Fruit fly (Drosophila melanogaster): Measurements from ENCODE around the gene dpy.

Gene dpy

DNA sequence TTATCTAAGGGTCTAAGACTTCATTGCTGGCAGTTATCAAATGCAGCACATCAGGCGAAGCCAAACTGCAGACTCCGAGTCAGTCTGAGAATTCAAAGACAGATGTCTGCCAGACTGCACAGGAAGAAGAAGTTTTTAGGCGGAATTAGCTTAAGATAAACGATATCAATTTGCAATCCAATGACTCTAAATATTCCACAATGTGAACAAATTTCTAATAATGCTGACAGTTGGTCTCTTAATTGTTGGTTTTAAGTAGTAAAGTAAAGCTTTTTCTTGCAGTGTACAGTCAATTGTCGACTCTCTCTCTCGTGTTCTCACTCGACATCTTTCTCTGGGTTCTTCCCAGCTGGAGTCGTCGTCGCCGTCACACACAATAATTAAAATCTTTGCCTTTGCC is 34.7 kb upstream of the dpy start (continued):
- TF ChIP-seq Hr39 (GFP tag; optimal IDR thresholded peaks at IDR 0.05), result peak; percentile 70
- peak; percentile 26 for TF ChIP-seq Lpt (GFP tag; optimal IDR thresholded peaks at IDR 0.05)
- peak; percentile 55 for TF ChIP-seq CG15336 (GFP tag; IDR thresholded peaks at IDR 0.05)
- peak; percentile 37 for TF ChIP-seq Sox102F (GFP tag; optimal IDR thresholded peaks at IDR 0.05)
- TF ChIP-seq achi (GFP tag; optimal IDR thresholded peaks at IDR 0.05), result peak; percentile 55
- peak; percentile 54 for TF ChIP-seq OdsH (GFP tag; optimal IDR thresholded peaks at IDR 0.05)
- peak; percentile 44 for TF ChIP-seq CG4318 (GFP tag; optimal IDR thresholded peaks at IDR 0.05)
- peak; percentile 51 for TF ChIP-seq cyc (GFP tag; optimal IDR thresholded peaks at IDR 0.05)
- no peak for TF ChIP-seq CG34406 (GFP tag; optimal IDR thresholded peaks at IDR 0.05)
- no peak for TF ChIP-seq CG11902 (GFP tag; optimal IDR thresholded peaks at IDR 0.05)
- TF ChIP-seq CG11294 (GFP tag; IDR thresholded peaks at IDR 0.05), result no peak
- peak; percentile 48; the same call in 1 of the 3 replicates for TF ChIP-seq eg (GFP tag; IDR thresholded peaks at IDR 0.05)
- TF ChIP-seq Ets96B (tag; optimal IDR thresholded peaks at IDR 0.05), result no peak
- peak; percentile 64 for TF ChIP-seq CG32006 (GFP tag; optimal IDR thresholded peaks at IDR 0.05)
- peak; percentile 18 for TF ChIP-seq net (GFP tag; optimal IDR thresholded peaks at IDR 0.05)
- peak; percentile 34 for TF ChIP-seq CG6792 (GFP tag; optimal IDR thresholded peaks at IDR 0.05)
- peak; percentile 50 for TF ChIP-seq CG6276 (GFP tag; optimal IDR thresholded peaks at IDR 0.05)
- TF ChIP-seq CG3032 (tag; optimal IDR thresholded peaks at IDR 0.05), result no peak
- no peak for TF ChIP-seq CG8632 (GFP tag; optimal IDR thresholded peaks at IDR 0.05)
- no peak for TF ChIP-seq CG6808 (GFP tag; optimal IDR thresholded peaks at IDR 0.05)
- TF ChIP-seq CG1621 (tag; optimal IDR thresholded peaks at IDR 0.05), result no peak
- TF ChIP-seq svp (GFP tag), result peak; percentile 71
- peak; percentile 49 for TF ChIP-seq CG31627 (GFP tag; optimal IDR thresholded peaks at IDR 0.05)
- peak; percentile 62 for TF ChIP-seq CG3919 (GFP tag; optimal IDR thresholded peaks at IDR 0.05)
- peak; percentile 39 for TF ChIP-seq Smox (GFP tag; optimal IDR thresholded peaks at IDR 0.05)
- TF ChIP-seq dsx (GFP tag; optimal IDR thresholded peaks at IDR 0.05; ENCODE audit: poor library complexity, severe bottlenecking), result no peak
- TF ChIP-seq esn (GFP tag; optimal IDR thresholded peaks at IDR 0.05), result peak; percentile 61
- no peak for TF ChIP-seq fd85E (GFP tag; optimal IDR thresholded peaks at IDR 0.05)
- TF ChIP-seq spab (GFP tag; optimal IDR thresholded peaks at IDR 0.05), result no peak
- no peak for TF ChIP-seq fkh (GFP tag; optimal IDR thresholded peaks at IDR 0.05)
- TF ChIP-seq CG10631 (GFP tag; optimal IDR thresholded peaks at IDR 0.05), result peak; percentile 64

- no peak for TF ChIP-seq Ets21C (GFP tag; optimal IDR thresholded peaks at IDR 0.05)
- no peak for TF ChIP-seq Hr4 (GFP tag; optimal IDR thresholded peaks at IDR 0.05)
Observed at dm6 chr2L:4646751-4647150, 32.7 kb upstream of the dpy start, which contains the start of gene CG43798. TSS of gene CG43798 (plus strand) at chr2L:4647051.

- TF ChIP-seq CG11762 (GFP tag; optimal IDR thresholded peaks at IDR 0.05; ENCODE audit: insufficient read depth) (no peak), CG6163 (GFP tag; IDR thresholded peaks at IDR 0.05) (no peak), Lpt (GFP tag; optimal IDR thresholded peaks at IDR 0.05) (no peak), CG3032 (tag; optimal IDR thresholded peaks at IDR 0.05) (no peak)
Observed at dm6 chr2L:4642672-4643071, 28.6 kb upstream of the dpy start, which contains the start of gene CG15635. TSS of gene CG15635 (plus strand) at chr2L:4642972.

DNA sequence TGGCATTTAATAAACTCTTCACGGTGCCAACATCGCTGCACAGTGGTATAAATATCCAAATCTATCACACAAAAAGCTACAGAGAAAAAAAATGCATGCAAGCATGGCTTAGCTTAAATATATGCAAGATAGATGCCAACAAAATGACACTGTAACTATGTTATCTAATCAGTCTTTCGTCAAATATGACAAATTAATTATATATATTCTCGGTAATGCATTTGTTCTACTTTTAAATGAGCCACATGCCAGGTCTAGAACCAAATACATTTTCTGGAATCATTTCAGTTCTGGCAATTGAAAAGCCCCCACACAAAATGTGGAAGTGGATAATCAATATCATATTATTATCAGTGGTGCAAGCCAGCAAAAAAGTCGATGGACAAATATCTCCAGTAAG is 26.9 kb upstream of the dpy start, which contains the start of gene BG642163:
BG642163 (plus strand) TSS at position 301 of the 400 bp plus-strand sequence.
- TF ChIP-seq Hr4 (GFP tag; optimal IDR thresholded peaks at IDR 0.05) (no peak), Eip78C (GFP tag) (peak; percentile 28), svp (GFP tag) (peak; percentile 22)

DNA sequence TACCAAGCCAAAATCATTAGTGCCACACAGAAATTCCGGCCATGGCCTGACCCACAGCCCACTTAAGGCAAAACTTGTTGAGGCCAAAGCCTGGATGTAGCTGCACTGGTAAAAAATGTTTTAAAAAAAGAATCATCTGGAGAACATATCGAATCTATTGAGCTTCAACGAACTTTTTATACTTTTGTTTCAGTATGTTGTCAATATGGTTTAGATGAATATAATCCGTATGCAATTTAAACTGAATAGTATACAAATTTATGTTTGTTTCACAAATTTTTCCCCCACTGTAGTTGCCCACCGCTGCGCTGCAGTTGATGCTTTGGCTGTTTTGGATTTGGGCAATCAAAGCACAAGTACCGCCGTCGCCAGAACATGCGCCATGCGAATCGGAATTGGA is 21.3 kb upstream of the dpy start:
- TF ChIP-seq Blimp-1 (GFP tag; optimal IDR thresholded peaks at IDR 0.05) (no peak), CG34406 (GFP tag; optimal IDR thresholded peaks at IDR 0.05) (no peak), CG32006 (GFP tag; optimal IDR thresholded peaks at IDR 0.05) (peak; percentile 64), CG15336 (GFP tag; IDR thresholded peaks at IDR 0.05) (peak; percentile 42; the same call in 1 of the 2 replicates), cyc (GFP tag; optimal IDR thresholded peaks at IDR 0.05) (peak; percentile 10), CG6276 (GFP tag; optimal IDR thresholded peaks at IDR 0.05) (peak; percentile 19), Smox (GFP tag; optimal IDR thresholded peaks at IDR 0.05) (peak; percentile 3), CG6808 (GFP tag; optimal IDR thresholded peaks at IDR 0.05) (no peak), CG8119 (GFP tag; IDR thresholded peaks at IDR 0.05) (peak; percentile 68; the same call in 2 of the 3 replicates), CG10631 (GFP tag; optimal IDR thresholded peaks at IDR 0.05) (peak; percentile 41), Eip75B (GFP tag; optimal IDR thresholded peaks at IDR 0.05) (no peak), Eip78C (GFP tag) (peak; percentile 11), CG6163 (GFP tag; IDR thresholded peaks at IDR 0.05) (peak; percentile 57; the same call in 2 of the 3 replicates), achi (GFP tag; optimal IDR thresholded peaks at IDR 0.05) (peak; percentile 29), CG3919 (GFP tag; optimal IDR thresholded peaks at IDR 0.05) (peak; percentile 28), topi (GFP tag; optimal IDR thresholded peaks at IDR 0.05) (peak; percentile 13), CG4318 (GFP tag; optimal IDR thresholded peaks at IDR 0.05) (peak; percentile 18), CG8632 (GFP tag; optimal IDR thresholded peaks at IDR 0.05) (no peak), CG11294 (GFP tag; IDR thresholded peaks at IDR 0.05) (no peak), salr (GFP tag; optimal IDR thresholded peaks at IDR 0.05) (peak in 1 of 2 experiments; percentile 31), OdsH (GFP tag; optimal IDR thresholded peaks at IDR 0.05) (peak; percentile 15), CG8319 (GFP tag; optimal IDR thresholded peaks at IDR 0.05) (no peak)

All from whole organism, prepupa.